In genomic region chrV:7836911-7837310, ce11 we compare ENCODE assay signal across 6 worm cellular contexts.
TF ChIP-seq lines count a peak whose summit lies in the region.

Gene txt-5, minus strand, starts transcription at chrV:7837134.

TF ChIP-seq in whole organism, L1 larva, 84 proteins besides CTCF, POLR2A, EP300 and RAD21 (continues in another document):
- TF ChIP-seq nhr-84 (tag; optimal IDR thresholded peaks at IDR 0.05; lab: Kevin White, UChicago) (no peak), nhr-11 (tag; optimal IDR thresholded peaks at IDR 0.05; lab: Kevin White, UChicago) (no peak), nhr-12 (tag; optimal IDR thresholded peaks at IDR 0.05; lab: Kevin White, UChicago) (no peak), blmp-1 (tag; optimal IDR thresholded peaks at IDR 0.05; lab: Kevin White, UChicago) (no peak), sup-37 (GFP tag; optimal IDR thresholded peaks at IDR 0.05; lab: Kevin White, UChicago) (no peak), pag-3 (tag; optimal IDR thresholded peaks at IDR 0.05; lab: Kevin White, UChicago; ENCODE audit: borderline replicate concordance, insufficient read depth) (no peak), nhr-77 (tag; optimal IDR thresholded peaks at IDR 0.05; lab: Kevin White, UChicago) (no peak), nhr-20 (tag; optimal IDR thresholded peaks at IDR 0.05; lab: Kevin White, UChicago) (peak; percentile 57), fkh-8 (tag; optimal IDR thresholded peaks at IDR 0.05; lab: Kevin White, UChicago) (no peak), ceh-88 (GFP tag; IDR thresholded peaks at IDR 0.05; lab: Robert Waterston, UW) (no peak), nhr-90 (tag; optimal IDR thresholded peaks at IDR 0.05; lab: Kevin White, UChicago; ENCODE audit: poor library complexity) (peak; percentile 67), elt-2 (tag; optimal IDR thresholded peaks at IDR 0.05; lab: Kevin White, UChicago) (no peak), lir-3 (tag; optimal IDR thresholded peaks at IDR 0.05; lab: Kevin White, UChicago; ENCODE audit: poor library complexity) (no peak), ama-1 (optimal IDR thresholded peaks at IDR 0.05; lab: Kevin White, UChicago) (no peak), swsn-7 (tag; optimal IDR thresholded peaks at IDR 0.05; lab: Kevin White, UChicago) (no peak)

TF ChIP-seq in whole organism, L2 larva, 48 proteins besides CTCF, POLR2A, EP300 and RAD21 (continues in another document):
- TF ChIP-seq lin-13 (GFP tag; optimal IDR thresholded peaks at IDR 0.05; lab: Kevin White, UChicago) (no peak), sma-9 (GFP tag; optimal IDR thresholded peaks at IDR 0.05; lab: Kevin White, UChicago) (peak; percentile 19), sma-9 (tag; optimal IDR thresholded peaks at IDR 0.05; lab: Kevin White, UChicago) (no peak), lin-39 (tag; optimal IDR thresholded peaks at IDR 0.05; lab: Kevin White, UChicago) (no peak), nhr-23 (tag; optimal IDR thresholded peaks at IDR 0.05; lab: Kevin White, UChicago) (no peak), mdl-1 (tag; optimal IDR thresholded peaks at IDR 0.05; lab: Kevin White, UChicago) (no peak), elt-3 (tag; optimal IDR thresholded peaks at IDR 0.05; lab: Kevin White, UChicago) (no peak), nhr-237 (tag; optimal IDR thresholded peaks at IDR 0.05; lab: Kevin White, UChicago) (no peak), C34F6.9 (tag; optimal IDR thresholded peaks at IDR 0.05; lab: Kevin White, UChicago) (no peak), ZK546.5 (tag; optimal IDR thresholded peaks at IDR 0.05; lab: Kevin White, UChicago) (no peak), nhr-10 (tag; optimal IDR thresholded peaks at IDR 0.05; lab: Kevin White, UChicago) (no peak), ceh-16 (tag; optimal IDR thresholded peaks at IDR 0.05; lab: Kevin White, UChicago) (no peak), nhr-129 (tag; optimal IDR thresholded peaks at IDR 0.05; lab: Kevin White, UChicago) (peak; percentile 39), snpc-4 (tag; optimal IDR thresholded peaks at IDR 0.05; lab: Kevin White, UChicago) (no peak), sma-3 (GFP tag; optimal IDR thresholded peaks at IDR 0.05; lab: Kevin White, UChicago) (peak; percentile 77), nhr-25 (tag; optimal IDR thresholded peaks at IDR 0.05; lab: Kevin White, UChicago) (peak; percentile 44), ama-1 (optimal IDR thresholded peaks at IDR 0.05; lab: Kevin White, UChicago) (peak; percentile 26)

TF ChIP-seq in whole organism, L3 larva, 47 proteins besides CTCF, POLR2A, EP300 and RAD21:
- TF ChIP-seq nhr-28 (tag; optimal IDR thresholded peaks at IDR 0.05; lab: Kevin White, UChicago) (no peak), R02D3.7 (tag; optimal IDR thresholded peaks at IDR 0.05; lab: Kevin White, UChicago) (no peak), elt-3 (tag; optimal IDR thresholded peaks at IDR 0.05; lab: Kevin White, UChicago) (peak in 2 of 3 experiments; percentile 29 to 50), nhr-11 (tag; optimal IDR thresholded peaks at IDR 0.05; lab: Kevin White, UChicago) (no peak), mdl-1 (tag; optimal IDR thresholded peaks at IDR 0.05; lab: Kevin White, UChicago) (no peak), nhr-77 (tag; optimal IDR thresholded peaks at IDR 0.05; lab: Kevin White, UChicago) (no peak), ztf-4 (tag; optimal IDR thresholded peaks at IDR 0.05; lab: Kevin White, UChicago) (no peak), hmg-11 (tag; optimal IDR thresholded peaks at IDR 0.05; lab: Kevin White, UChicago) (no peak), lsy-12 (tag; optimal IDR thresholded peaks at IDR 0.05; lab: Kevin White, UChicago) (no peak), ZK546.5 (tag; optimal IDR thresholded peaks at IDR 0.05; lab: Kevin White, UChicago) (no peak), nhr-25 (tag; optimal IDR thresholded peaks at IDR 0.05; lab: Kevin White, UChicago) (no peak), nhr-23 (tag; optimal IDR thresholded peaks at IDR 0.05; lab: Kevin White, UChicago) (peak; percentile 71), ceh-16 (tag; optimal IDR thresholded peaks at IDR 0.05; lab: Kevin White, UChicago) (no peak)

TF ChIP-seq in whole organism, L4 larva, 104 proteins besides CTCF, POLR2A, EP300 and RAD21 (continues in another document):
- peak; percentile 2 for TF ChIP-seq hlh-11 (tag; optimal IDR thresholded peaks at IDR 0.05; lab: Kevin White, UChicago)
- TF ChIP-seq ctbp-1 (GFP tag; IDR thresholded peaks at IDR 0.05; lab: Robert Waterston, UW) = no peak
- no peak for TF ChIP-seq ceh-32 (tag; optimal IDR thresholded peaks at IDR 0.05; lab: Kevin White, UChicago; ENCODE audit: poor library complexity)
- no peak for TF ChIP-seq F10B5.3 (tag; optimal IDR thresholded peaks at IDR 0.05; lab: Kevin White, UChicago)
- TF ChIP-seq zfp-2 (tag; optimal IDR thresholded peaks at IDR 0.05; lab: Kevin White, UChicago) = no peak
- peak; percentile 53 for TF ChIP-seq mep-1 (tag; optimal IDR thresholded peaks at IDR 0.05; lab: Kevin White, UChicago)
- TF ChIP-seq fkh-10 (GFP tag; optimal IDR thresholded peaks at IDR 0.05; lab: Kevin White, UChicago) = no peak
- TF ChIP-seq nhr-76 (tag; optimal IDR thresholded peaks at IDR 0.05; lab: Kevin White, UChicago) = no peak
- TF ChIP-seq arid-1 (GFP tag; conservative IDR thresholded peaks at IDR 0.05; lab: Robert Waterston, UW) = no peak
- TF ChIP-seq ZK546.5 (tag; optimal IDR thresholded peaks at IDR 0.05; lab: Kevin White, UChicago) = no peak
- no peak for TF ChIP-seq nhr-102 (tag; optimal IDR thresholded peaks at IDR 0.05; lab: Kevin White, UChicago)
- no peak for TF ChIP-seq Y5F2A.4 (GFP tag; optimal IDR thresholded peaks at IDR 0.05; lab: Kevin White, UChicago)
- no peak for TF ChIP-seq F37D6.2 (tag; optimal IDR thresholded peaks at IDR 0.05; lab: Kevin White, UChicago)
- TF ChIP-seq mxl-2 (GFP tag; conservative IDR thresholded peaks at IDR 0.05; lab: Robert Waterston, UW) = no peak
- no peak for TF ChIP-seq nhr-10 (tag; optimal IDR thresholded peaks at IDR 0.05; lab: Kevin White, UChicago)
- TF ChIP-seq mdl-1 (tag; optimal IDR thresholded peaks at IDR 0.05; lab: Kevin White, UChicago) = peak in 1 of 2 experiments; percentile 46
- TF ChIP-seq nhr-28 (tag; optimal IDR thresholded peaks at IDR 0.05; lab: Kevin White, UChicago) = peak; percentile 46
- TF ChIP-seq fos-1 (tag; optimal IDR thresholded peaks at IDR 0.05; lab: Kevin White, UChicago) = no peak
- no peak for TF ChIP-seq zip-2 (tag; optimal IDR thresholded peaks at IDR 0.05; lab: Kevin White, UChicago)

TF ChIP-seq in whole organism, late embryonic, 69 proteins besides CTCF, POLR2A, EP300 and RAD21:
- TF ChIP-seq pat-9 (tag; optimal IDR thresholded peaks at IDR 0.05; lab: Kevin White, UChicago) (no peak), hlh-30 (tag; optimal IDR thresholded peaks at IDR 0.05; lab: Kevin White, UChicago; ENCODE audit: insufficient read depth) (peak; percentile 39)

TF ChIP-seq in whole organism, mixed stage, embryonic, 35 proteins besides CTCF, POLR2A, EP300 and RAD21:
- no peak for TF ChIP-seq ztf-11 (tag; optimal IDR thresholded peaks at IDR 0.05; lab: Kevin White, UChicago)
- TF ChIP-seq unc-62 (GFP tag; optimal IDR thresholded peaks at IDR 0.05; lab: Kevin White, UChicago) = no peak
- no peak for TF ChIP-seq bed-3 (GFP tag; optimal IDR thresholded peaks at IDR 0.05; lab: Kevin White, UChicago)
- no peak for TF ChIP-seq ham-2 (GFP tag; optimal IDR thresholded peaks at IDR 0.05; lab: Kevin White, UChicago)
- TF ChIP-seq zip-8 (tag; optimal IDR thresholded peaks at IDR 0.05; lab: Kevin White, UChicago) = peak; percentile 64
- no peak for TF ChIP-seq elt-1 (tag; optimal IDR thresholded peaks at IDR 0.05; lab: Kevin White, UChicago; ENCODE audit: borderline replicate concordance, insufficient read depth)
- no peak for TF ChIP-seq sptf-1 (tag; optimal IDR thresholded peaks at IDR 0.05; lab: Kevin White, UChicago)
- no peak for TF ChIP-seq elt-3 (tag; optimal IDR thresholded peaks at IDR 0.05; lab: Kevin White, UChicago)
- no peak for TF ChIP-seq pha-4 (tag; optimal IDR thresholded peaks at IDR 0.05; lab: Kevin White, UChicago)
TF ChIP-seq in whole organism, mixed stage, embryonic: peak in this region for 1.

Comparison
In these comparisons a context has a peak if more than half of its experiments do, and no peak if none do; other contexts are left out.
1. Of the 29 proteins assayed by ChIP-seq in both whole organism, L4 larva and whole organism, L1 larva: peak only in whole organism, L4 larva: mep-1 and nhr-28; only in whole organism, L1 larva: none; in both: none; in neither: 24; mixed calls (peak in some experiments, not most) for 3.